Fruit fly (Drosophila melanogaster) whole organism, prepupa: ENCODE results near the gene Lsd-1.

Experiments used
- CG10631 ChIP-seq: fragments of 200-800 bp; sonication (Bioruptor generic); optimal IDR thresholded peaks from 2 replicates; lab custom pipeline; 2016; ENCODE audit warnings: missing biosample characterization, missing genetic modification characterization
- CG10669 ChIP-seq: fragments of 200-800 bp; sonication (Bioruptor generic); optimal IDR thresholded peaks from 3 replicates; lab custom pipeline; 2018; ENCODE audit warnings: missing biosample characterization, mild to moderate bottlenecking, missing genetic modification characterization, moderate library complexity
- CG11294 ChIP-seq: fragments of 200-800 bp; sonication (Bioruptor generic); IDR thresholded peaks from 2 replicates; pipeline ENCODE4 v1.3.6; 2022; ENCODE audit warnings: missing biosample characterization, missing genetic modification characterization
- CG11762 ChIP-seq: fragments of 200-800 bp; sonication (Bioruptor generic); optimal IDR thresholded peaks from 3 replicates; lab custom pipeline; 2016; ENCODE audit warnings: missing biosample characterization, missing genetic modification characterization; ENCODE audit not compliant: insufficient read depth
- CG11902 ChIP-seq: fragments of 200-800 bp; sonication (Bioruptor generic); optimal IDR thresholded peaks from 3 replicates; lab custom pipeline; 2016; ENCODE audit warnings: missing biosample characterization, missing genetic modification characterization
- CG15336 ChIP-seq: fragments of 200-800 bp; sonication (Bioruptor generic); IDR thresholded peaks from 2 replicates; pipeline ENCODE4 v1.3.6; 2022; ENCODE audit warnings: missing biosample characterization, missing genetic modification characterization
- CG16779 ChIP-seq: fragments of 200-800 bp; sonication (Bioruptor generic); optimal IDR thresholded peaks from 3 replicates; lab custom pipeline; 2017; ENCODE audit warnings: missing biosample characterization, mild to moderate bottlenecking, missing genetic modification characterization
- CG31627 ChIP-seq: fragments of 200-800 bp; sonication (Bioruptor generic); optimal IDR thresholded peaks from 3 replicates; lab custom pipeline; 2016; ENCODE audit warnings: missing biosample characterization, missing genetic modification characterization
- CG32006 ChIP-seq: fragments of 200-800 bp; sonication (Bioruptor generic); optimal IDR thresholded peaks from 3 replicates; lab custom pipeline; 2017; ENCODE audit warnings: missing biosample characterization, mild to moderate bottlenecking, missing genetic modification characterization
- CG4318 ChIP-seq: fragments of 200-800 bp; sonication (Bioruptor generic); optimal IDR thresholded peaks from 3 replicates; lab custom pipeline; 2017; ENCODE audit warnings: missing biosample characterization, mild to moderate bottlenecking, missing genetic modification characterization
- CG6163 ChIP-seq: fragments of 200-800 bp; sonication (Bioruptor generic); IDR thresholded peaks from 3 replicates; pipeline ENCODE4 v1.3.6; 2022; ENCODE audit warnings: missing biosample characterization, missing genetic modification characterization
- CG6276 ChIP-seq: fragments of 200-800 bp; sonication (Bioruptor generic); optimal IDR thresholded peaks from 2 replicates; lab custom pipeline; 2017; ENCODE audit warnings: missing biosample characterization, mild to moderate bottlenecking, missing genetic modification characterization
- CG6792 ChIP-seq: fragments of 200-800 bp; sonication (Bioruptor generic); optimal IDR thresholded peaks from 3 replicates; lab custom pipeline; 2016; ENCODE audit warnings: missing biosample characterization, missing genetic modification characterization
- CG6808 ChIP-seq: fragments of 200-800 bp; sonication (Bioruptor generic); optimal IDR thresholded peaks from 3 replicates; lab custom pipeline; 2017; ENCODE audit warnings: missing biosample characterization, missing genetic modification characterization, mild to moderate bottlenecking, moderate library complexity, missing genetic modification reagents
- CG6854 ChIP-seq: fragments of 200-800 bp; sonication (Bioruptor generic); optimal IDR thresholded peaks from 2 replicates; lab custom pipeline; 2017; ENCODE audit warnings: missing biosample characterization, mild to moderate bottlenecking, missing genetic modification characterization
- CG7368 ChIP-seq: fragments of 200-800 bp; sonication (Bioruptor generic); optimal IDR thresholded peaks from 3 replicates; lab custom pipeline; 2016; ENCODE audit warnings: missing biosample characterization, missing genetic modification characterization
- CG8119 ChIP-seq: fragments of 200-800 bp; sonication (Bioruptor generic); IDR thresholded peaks from 3 replicates; pipeline ENCODE4 v1.3.6; 2022; ENCODE audit warnings: missing biosample characterization, missing genetic modification characterization
- CG8632 ChIP-seq: fragments of 200-800 bp; sonication (Bioruptor generic); optimal IDR thresholded peaks from 3 replicates; lab custom pipeline; 2016; ENCODE audit warnings: missing biosample characterization, missing genetic modification characterization
- CG9139 ChIP-seq: fragments of 200-800 bp; sonication (Bioruptor generic); optimal IDR thresholded peaks from 3 replicates; lab custom pipeline; 2017; ENCODE audit warnings: missing biosample characterization, mild to moderate bottlenecking, missing genetic modification characterization
- Eip75B ChIP-seq: fragments of 200-800 bp; sonication (Bioruptor generic); optimal IDR thresholded peaks from 3 replicates; lab custom pipeline; 2016; ENCODE audit warnings: missing biosample characterization, missing genetic modification characterization
- Eip78C ChIP-seq: fragments of 200-800 bp; sonication (Bioruptor generic); peaks from one replicate; lab custom pipeline; 2016; ENCODE audit warnings: missing biosample characterization, missing genetic modification characterization
- Ets21C ChIP-seq: fragments of 200-800 bp; sonication (Bioruptor generic); optimal IDR thresholded peaks from 3 replicates; lab custom pipeline; 2016; ENCODE audit warnings: missing biosample characterization, missing genetic modification characterization
- Ets96B ChIP-seq: fragments of 200-800 bp; optimal IDR thresholded peaks from 2 replicates; lab custom pipeline; 2019; ENCODE audit warnings: missing biosample characterization, mild to moderate bottlenecking, missing genetic modification characterization, moderate library complexity
- Hr38 ChIP-seq: sonication (Bioruptor generic); optimal IDR thresholded peaks from 2 replicates; lab custom pipeline; 2016; ENCODE audit warnings: missing biosample characterization, missing genetic modification characterization
- Hr4 ChIP-seq: fragments of 200-800 bp; sonication (Bioruptor generic); optimal IDR thresholded peaks from 3 replicates; lab custom pipeline; 2016; ENCODE audit warnings: missing biosample characterization, missing genetic modification characterization
- Lpt ChIP-seq: fragments of 200-800 bp; sonication (Bioruptor generic); optimal IDR thresholded peaks from 3 replicates; lab custom pipeline; 2016; ENCODE audit warnings: missing biosample characterization, missing genetic modification characterization
- Met ChIP-seq: fragments of 200-800 bp; sonication (Bioruptor generic); optimal IDR thresholded peaks from 3 replicates; lab custom pipeline; 2016; ENCODE audit warnings: missing biosample characterization, missing genetic modification characterization
- OdsH ChIP-seq: fragments of 200-800 bp; sonication (Bioruptor generic); optimal IDR thresholded peaks from 3 replicates; lab custom pipeline; 2016; ENCODE audit warnings: missing biosample characterization, missing genetic modification characterization
- Smox ChIP-seq: fragments of 200-800 bp; sonication (Bioruptor generic); optimal IDR thresholded peaks from 3 replicates; lab custom pipeline; 2016; ENCODE audit warnings: missing biosample characterization, missing genetic modification characterization
- Sox102F ChIP-seq: fragments of 200-800 bp; sonication (Bioruptor generic); optimal IDR thresholded peaks from 2 replicates; lab custom pipeline; 2016; ENCODE audit warnings: missing biosample characterization, mild to moderate bottlenecking, missing genetic modification characterization
- Sox14 ChIP-seq: fragments of 200-800 bp; sonication (Bioruptor generic); optimal IDR thresholded peaks from 3 replicates; lab custom pipeline; 2016; ENCODE audit warnings: missing biosample characterization, missing genetic modification characterization
- Sox15 ChIP-seq: fragments of 200-800 bp; sonication (Bioruptor generic); optimal IDR thresholded peaks from 3 replicates; lab custom pipeline; 2016; ENCODE audit warnings: missing biosample characterization, missing genetic modification characterization
- achi ChIP-seq: fragments of 200-800 bp; sonication (Bioruptor generic); optimal IDR thresholded peaks from 3 replicates; lab custom pipeline; 2016; ENCODE audit warnings: missing biosample characterization, missing genetic modification characterization
- cyc ChIP-seq: fragments of 200-800 bp; sonication (Bioruptor generic); optimal IDR thresholded peaks from 3 replicates; lab custom pipeline; 2016; ENCODE audit warnings: missing biosample characterization, missing genetic modification characterization
- dac ChIP-seq: fragments of 200-800 bp; sonication (Bioruptor generic); optimal IDR thresholded peaks from 2 replicates; lab custom pipeline; 2017; ENCODE audit warnings: missing biosample characterization, mild to moderate bottlenecking, missing genetic modification characterization
- dsx ChIP-seq: fragments of 200-800 bp; optimal IDR thresholded peaks from 3 replicates; lab custom pipeline; 2019; ENCODE audit warnings: missing biosample characterization, mild to moderate bottlenecking, missing genetic modification characterization, moderate library complexity; ENCODE audit not compliant: poor library complexity, severe bottlenecking
- eg ChIP-seq: fragments of 200-800 bp; sonication (Bioruptor generic); IDR thresholded peaks from 3 replicates; pipeline ENCODE4 v1.3.6; 2022; ENCODE audit warnings: missing biosample characterization, missing genetic modification characterization
- esn ChIP-seq: fragments of 200-800 bp; sonication (Bioruptor generic); optimal IDR thresholded peaks from 2 replicates; lab custom pipeline; 2016; ENCODE audit warnings: missing biosample characterization, mild to moderate bottlenecking, missing genetic modification characterization, moderate library complexity
- fd85E ChIP-seq: fragments of 200-800 bp; sonication (Bioruptor generic); optimal IDR thresholded peaks from 3 replicates; lab custom pipeline; 2016; ENCODE audit warnings: missing biosample characterization, missing genetic modification characterization
- lz ChIP-seq: fragments of 200-800 bp; sonication (Bioruptor generic); optimal IDR thresholded peaks from 3 replicates; lab custom pipeline; 2016; ENCODE audit warnings: missing biosample characterization, missing genetic modification characterization
- net ChIP-seq: fragments of 200-800 bp; sonication (Bioruptor generic); optimal IDR thresholded peaks from 3 replicates; lab custom pipeline; 2016; ENCODE audit warnings: missing biosample characterization, missing genetic modification characterization
- pdm3 ChIP-seq: fragments of 200-800 bp; sonication (Bioruptor generic); optimal IDR thresholded peaks from 3 replicates; lab custom pipeline; 2016; ENCODE audit warnings: missing biosample characterization, missing genetic modification characterization
- salr ChIP-seq, 2 experiments: fragments of 200-800 bp; sonication (Bioruptor generic); optimal IDR thresholded peaks; 3 replicates each; lab custom pipeline; 2016 to 2018; ENCODE audit warnings: missing biosample characterization in 2 of 2, missing genetic modification characterization in 2 of 2, mild to moderate bottlenecking in 1 of 2
- spab ChIP-seq: fragments of 200-800 bp; sonication (Bioruptor generic); optimal IDR thresholded peaks from 2 replicates; lab custom pipeline; 2017; ENCODE audit warnings: missing biosample characterization, mild to moderate bottlenecking, missing genetic modification characterization, missing genetic modification reagents
- ss ChIP-seq, 2 experiments: fragments of 200-800 bp; sonication (Bioruptor generic); optimal IDR thresholded peaks; 2 replicates in 1 of 2; 3 replicates in 1 of 2; lab custom pipeline; 2017 to 2018; ENCODE audit warnings: mild to moderate bottlenecking in 2 of 2, missing biosample characterization in 2 of 2, missing genetic modification characterization in 2 of 2, moderate library complexity in 1 of 2
- topi ChIP-seq: fragments of 200-800 bp; sonication (Bioruptor generic); optimal IDR thresholded peaks from 3 replicates; lab custom pipeline; 2016; ENCODE audit warnings: missing biosample characterization, missing genetic modification characterization
- vri ChIP-seq: fragments of 200-800 bp; sonication (Bioruptor generic); optimal IDR thresholded peaks from 3 replicates; lab custom pipeline; 2016; ENCODE audit warnings: missing biosample characterization, mild to moderate bottlenecking, missing genetic modification characterization

The Lsd-1 gene

dm6 chr3R:23733771-23734170 lies 29.9 kb upstream of the Lsd-1 start:
- TF ChIP-seq Sox102F (GFP tag; lab: Kevin White, UChicago) (no peak), Smox (GFP tag; lab: Kevin White, UChicago) (no peak), dac (GFP tag; lab: Kevin White, UChicago) (no peak), eg (GFP tag; lab: Robert Waterston, UW) (no peak), dsx (GFP tag; lab: Kevin White, UChicago) (no peak), salr (GFP tag; optimal IDR thresholded peaks at IDR 0.05; lab: Kevin White, UChicago) (no peak), CG11762 (no peak), CG9139 (no peak), fd85E (GFP tag; lab: Kevin White, UChicago) (no peak), CG10631 (GFP tag; lab: Kevin White, UChicago) (no peak)

- TF ChIP-seq fd85E (GFP tag; lab: Kevin White, UChicago): no peak
- peak; percentile 38 for TF ChIP-seq net (GFP tag; lab: Kevin White, UChicago)
- peak in 1 of 2 experiments; percentile 38 for TF ChIP-seq salr (GFP tag; optimal IDR thresholded peaks at IDR 0.05; lab: Kevin White, UChicago)
- peak; percentile 61 for TF ChIP-seq Eip78C
- no peak for TF ChIP-seq CG10631 (GFP tag; lab: Kevin White, UChicago)
- no peak for TF ChIP-seq CG7368
- TF ChIP-seq CG8119 (GFP tag; lab: Robert Waterston, UW): peak; percentile 72
- no peak for TF ChIP-seq CG10669 (GFP tag; lab: Kevin White, UChicago)
- TF ChIP-seq Sox102F (GFP tag; lab: Kevin White, UChicago): no peak
- TF ChIP-seq CG32006: peak; percentile 76
- TF ChIP-seq OdsH (GFP tag; lab: Kevin White, UChicago): peak; percentile 26
- TF ChIP-seq topi: no peak
- TF ChIP-seq Sox15 (GFP tag; lab: Kevin White, UChicago): no peak
- TF ChIP-seq CG4318: peak; percentile 29
- TF ChIP-seq eg (GFP tag; lab: Robert Waterston, UW): peak; percentile 65
- peak; percentile 37 for TF ChIP-seq Eip75B (GFP tag; lab: Kevin White, UChicago)
- no peak for TF ChIP-seq vri
- TF ChIP-seq CG16779: peak; percentile 52
- 0 out of 3 replicates have a peak, but pooled peaks have one; percentile 36 for TF ChIP-seq CG6163 (GFP tag; lab: Robert Waterston, UW)
- TF ChIP-seq cyc (GFP tag; lab: Kevin White, UChicago): no peak
- peak; percentile 32 for TF ChIP-seq dsx (GFP tag; lab: Kevin White, UChicago)
- TF ChIP-seq Lpt (GFP tag; lab: Kevin White, UChicago): peak; percentile 19
- no peak for TF ChIP-seq Sox14 (GFP tag; lab: Kevin White, UChicago)
- peak; percentile 62 for TF ChIP-seq CG15336 (GFP tag; lab: Robert Waterston, UW)
- TF ChIP-seq CG6792: peak; percentile 40
- peak; percentile 28 for TF ChIP-seq CG9139
- peak; percentile 15 to 44 for TF ChIP-seq ss (GFP tag; optimal IDR thresholded peaks at IDR 0.05; lab: Kevin White, UChicago)
- peak; percentile 71 for TF ChIP-seq CG6276
- no peak for TF ChIP-seq CG31627
- TF ChIP-seq achi (GFP tag; lab: Kevin White, UChicago): peak; percentile 40
- TF ChIP-seq spab (GFP tag; lab: Kevin White, UChicago): peak; percentile 26
- TF ChIP-seq lz (GFP tag; lab: Kevin White, UChicago): no peak
- peak; percentile 21 for TF ChIP-seq dac (GFP tag; lab: Kevin White, UChicago)
- TF ChIP-seq Hr4 (GFP tag; lab: Kevin White, UChicago): peak; percentile 69
- no peak for TF ChIP-seq Met
- no peak for TF ChIP-seq Ets21C (GFP tag; lab: Kevin White, UChicago)
- TF ChIP-seq Hr38 (GFP tag; lab: Kevin White, UChicago): no peak
- TF ChIP-seq CG6854 (GFP tag; lab: Kevin White, UChicago): no peak
- TF ChIP-seq Ets96B (tag; lab: Kevin White, UChicago): no peak
- no peak for TF ChIP-seq CG11294 (GFP tag; lab: Robert Waterston, UW)
- TF ChIP-seq pdm3 (GFP tag; lab: Kevin White, UChicago): peak; percentile 23
- peak; percentile 14 for TF ChIP-seq CG6808 (GFP tag; lab: Kevin White, UChicago)
- peak; percentile 19 for TF ChIP-seq CG8632 (GFP tag; lab: Kevin White, UChicago)
- TF ChIP-seq esn (GFP tag; lab: Kevin White, UChicago): no peak
- TF ChIP-seq CG11902 (GFP tag; lab: Kevin White, UChicago): no peak
Measured at dm6 chr3R:23734573-23735404, 28.9 kb upstream of the Lsd-1 start.
